Fruit fly (Drosophila melanogaster) whole organism, embryonic: ENCODE data around the gene CG9839.
A peak's percentile ranks its signal among the peaks of the same experiment; 100 is the strongest.

Source experiments
- C15 ChIP-seq: fragments of 200-800 bp; sonication (Bioruptor generic); IDR thresholded peaks from 3 replicates; pipeline ENCODE4 v1.3.6; 2022; ENCODE audit warnings: missing biosample characterization, missing genetic modification characterization
- CG12155 ChIP-seq: fragments of 200-800 bp; sonication (Bioruptor generic); optimal IDR thresholded peaks from 3 replicates; lab custom pipeline; 2016; ENCODE audit warnings: missing biosample characterization, missing genetic modification characterization
- CG1233 ChIP-seq: fragments of 200-800 bp; sonication (Bioruptor generic); optimal IDR thresholded peaks from 4 replicates; lab custom pipeline; 2018; ENCODE audit warnings: missing biosample characterization, mild to moderate bottlenecking, missing genetic modification characterization
- CG12659 ChIP-seq: fragments of 200-800 bp; sonication (Bioruptor generic); optimal IDR thresholded peaks from 3 replicates; lab custom pipeline; 2017; ENCODE audit warnings: mild to moderate bottlenecking, missing biosample characterization, missing genetic modification reagents, missing genetic modification characterization
- CG13424 ChIP-seq: fragments of 200-800 bp; sonication (Bioruptor generic); optimal IDR thresholded peaks from 2 replicates; lab custom pipeline; 2019; ENCODE audit warnings: missing biosample characterization, mild to moderate bottlenecking, missing genetic modification characterization, moderate library complexity
- CG14860 ChIP-seq: fragments of 200-800 bp; sonication (Bioruptor generic); IDR thresholded peaks from 3 replicates; pipeline ENCODE4 v1.3.6; 2022; ENCODE audit warnings: missing biosample characterization, missing genetic modification characterization; ENCODE audit not compliant: partially characterized antibody
- CG17328 ChIP-seq: fragments of 200-800 bp; sonication (Bioruptor generic); IDR thresholded peaks from 2 replicates; pipeline ENCODE4 v1.3.6; 2022; ENCODE audit warnings: missing biosample characterization, missing genetic modification characterization
- CG17912 ChIP-seq: fragments of 200-800 bp; sonication (Bioruptor generic); optimal IDR thresholded peaks from 2 replicates; lab custom pipeline; 2018; ENCODE audit warnings: missing biosample characterization, mild to moderate bottlenecking, missing genetic modification characterization
- CG18599 ChIP-seq: fragments of 200-800 bp; sonication (Bioruptor generic); optimal IDR thresholded peaks from 3 replicates; lab custom pipeline; 2017; ENCODE audit warnings: missing biosample characterization, missing genetic modification characterization, mild to moderate bottlenecking, moderate library complexity, missing genetic modification reagents
- CG2199 ChIP-seq: fragments of 200-800 bp; sonication (Bioruptor generic); IDR thresholded peaks from 3 replicates; pipeline ENCODE4 v1.3.6; 2022; ENCODE audit warnings: missing biosample characterization, missing genetic modification characterization
- CG33213 ChIP-seq: fragments of 200-800 bp; sonication (Bioruptor generic); optimal IDR thresholded peaks from 3 replicates; lab custom pipeline; 2016; ENCODE audit warnings: missing biosample characterization, missing genetic modification characterization
- CG3407 ChIP-seq: fragments of 200-800 bp; sonication (Bioruptor generic); optimal IDR thresholded peaks from 2 replicates; lab custom pipeline; 2018; ENCODE audit warnings: missing biosample characterization, mild to moderate bottlenecking, missing genetic modification characterization
- CG3726 ChIP-seq: fragments of 200-800 bp; sonication (Bioruptor generic); IDR thresholded peaks from 3 replicates; pipeline ENCODE4, ENCODE4 v1.3.6; 2022; ENCODE audit warnings: missing biosample characterization, missing genetic modification characterization
- CG4424 ChIP-seq: fragments of 200-800 bp; sonication (Bioruptor generic); optimal IDR thresholded peaks from 3 replicates; lab custom pipeline; 2016; ENCODE audit warnings: missing biosample characterization, missing genetic modification characterization
- CG4820 ChIP-seq: fragments of 200-800 bp; sonication (Bioruptor generic); optimal IDR thresholded peaks from 3 replicates; lab custom pipeline; 2016; ENCODE audit warnings: missing biosample characterization, missing genetic modification characterization
- CG8290 ChIP-seq, 3 experiments: fragments of 200-800 bp; sonication (Bioruptor generic); optimal IDR thresholded peaks; 2 replicates each; lab custom pipeline; 2016 to 2019; ENCODE audit warnings: missing biosample characterization in 3 of 3, missing genetic modification characterization in 3 of 3, mild to moderate bottlenecking in 2 of 3, moderate library complexity in 1 of 3
- CG8388 ChIP-seq: fragments of 200-800 bp; sonication (Bioruptor generic); optimal IDR thresholded peaks from 2 replicates; lab custom pipeline; 2019; ENCODE audit warnings: missing biosample characterization, mild to moderate bottlenecking, missing genetic modification characterization, moderate library complexity
- CG9437 ChIP-seq: fragments of 200-800 bp; sonication (Bioruptor generic); optimal IDR thresholded peaks from 2 replicates; lab custom pipeline; 2018; ENCODE audit warnings: missing biosample characterization, mild to moderate bottlenecking, missing genetic modification characterization
- CG9817 ChIP-seq: fragments of 200-800 bp; sonication (Bioruptor generic); optimal IDR thresholded peaks from 2 replicates; lab custom pipeline; 2018; ENCODE audit warnings: missing biosample characterization, mild to moderate bottlenecking, missing genetic modification characterization, moderate library complexity
- Dad ChIP-seq: fragments of 200-800 bp; sonication (Bioruptor generic); optimal IDR thresholded peaks from 3 replicates; lab custom pipeline; 2016; ENCODE audit warnings: missing biosample characterization, missing genetic modification characterization
- Dref ChIP-seq: fragments of 200-800 bp; sonication (Bioruptor generic); IDR thresholded peaks from 2 replicates; pipeline ENCODE4 v1.3.6; 2022; ENCODE audit warnings: missing biosample characterization, missing genetic modification characterization
- Fer2 ChIP-seq: fragments of 200-800 bp; sonication (Bioruptor generic); optimal IDR thresholded peaks from 2 replicates; lab custom pipeline; 2018; ENCODE audit warnings: missing biosample characterization, mild to moderate bottlenecking, missing genetic modification characterization, moderate library complexity
- H15 ChIP-seq: fragments of 200-800 bp; sonication (Bioruptor generic); IDR thresholded peaks from 3 replicates; pipeline ENCODE4 v1.3.6; 2022; ENCODE audit warnings: missing biosample characterization, missing genetic modification characterization
- H2.0 ChIP-seq: fragments of 200-800 bp; sonication (Bioruptor generic); IDR thresholded peaks from 2 replicates; pipeline ENCODE4 v1.3.6; 2022; ENCODE audit warnings: missing biosample characterization, missing genetic modification characterization
- HLH54F ChIP-seq: fragments of 200-800 bp; sonication (Bioruptor generic); optimal IDR thresholded peaks from 3 replicates; lab custom pipeline; 2016; ENCODE audit warnings: missing biosample characterization, missing genetic modification characterization
- HmgZ ChIP-seq: fragments of 200-800 bp; sonication (Bioruptor generic); optimal IDR thresholded peaks from 2 replicates; lab custom pipeline; 2018; ENCODE audit warnings: missing biosample characterization, mild to moderate bottlenecking, missing genetic modification characterization
- MBD-R2 ChIP-seq: fragments of 200-800 bp; sonication (Bioruptor generic); IDR thresholded peaks from 2 replicates; pipeline ENCODE4 v1.3.6; 2022; ENCODE audit warnings: missing biosample characterization, missing genetic modification characterization
- Meics ChIP-seq: fragments of 200-800 bp; sonication (Bioruptor generic); optimal IDR thresholded peaks from 2 replicates; lab custom pipeline; 2017; ENCODE audit warnings: missing biosample characterization, mild to moderate bottlenecking, missing genetic modification characterization
- NC2α ChIP-seq: fragments of 200-800 bp; sonication (Bioruptor generic); optimal IDR thresholded peaks from 2 replicates; lab custom pipeline; 2016; ENCODE audit warnings: missing biosample characterization, missing genetic modification characterization
- Nf-YC ChIP-seq: fragments of 200-800 bp; optimal IDR thresholded peaks from 3 replicates; lab custom pipeline; 2019; ENCODE audit warnings: missing biosample characterization, mild to moderate bottlenecking, missing genetic modification characterization, moderate library complexity
- Poxn ChIP-seq: fragments of 200-800 bp; sonication (Bioruptor generic); IDR thresholded peaks from 2 replicates; pipeline ENCODE4 v1.3.6; 2022; ENCODE audit warnings: missing biosample characterization, missing genetic modification characterization
- abd-A ChIP-seq: fragments of 200-800 bp; sonication (Bioruptor generic); optimal IDR thresholded peaks from 3 replicates; lab custom pipeline; 2019; ENCODE audit warnings: missing biosample characterization, mild to moderate bottlenecking, missing genetic modification characterization, moderate library complexity
- amos ChIP-seq: fragments of 200-800 bp; sonication (Bioruptor generic); IDR thresholded peaks from 2 replicates; pipeline ENCODE4 v1.3.6; 2022; ENCODE audit warnings: missing biosample characterization, missing genetic modification characterization; ENCODE audit not compliant: partially characterized antibody
- dan ChIP-seq: fragments of 200-800 bp; sonication (Bioruptor generic); IDR thresholded peaks from 2 replicates; pipeline ENCODE4 v1.3.6; 2022; ENCODE audit warnings: missing biosample characterization, missing genetic modification characterization
- gcm2 ChIP-seq: fragments of 200-800 bp; sonication (Bioruptor generic); optimal IDR thresholded peaks from 2 replicates; lab custom pipeline; 2016; ENCODE audit warnings: missing biosample characterization, missing genetic modification characterization
- hb ChIP-seq: fragments of 200-800 bp; sonication (Bioruptor generic); IDR thresholded peaks from 3 replicates; pipeline ENCODE4 v1.3.6; 2022; ENCODE audit warnings: missing biosample characterization, missing genetic modification characterization; ENCODE audit not compliant: partially characterized antibody
- hkb ChIP-seq, 2 experiments: fragments of 200-800 bp in 1 of 2; fragments of >200 bp in 1 of 2; sonication (Bioruptor generic) in 1 of 2; IDR thresholded peaks in 1 of 2; optimal IDR thresholded peaks in 1 of 2; 2 replicates each; pipeline versions ENCODE4 v1.3.6 to Lab custom; 2017 to 2022; ENCODE audit warnings: missing biosample characterization in 1 of 2, missing genetic modification characterization in 1 of 2
- jigr1 ChIP-seq: fragments of 200-800 bp; sonication (Bioruptor generic); IDR thresholded peaks from 3 replicates; pipeline ENCODE4 v1.3.6; 2022; ENCODE audit warnings: missing biosample characterization, missing genetic modification characterization
- mirr ChIP-seq: fragments of 200-800 bp; sonication (Bioruptor generic); optimal IDR thresholded peaks from 3 replicates; lab custom pipeline; 2018; ENCODE audit warnings: missing biosample characterization, mild to moderate bottlenecking, missing genetic modification characterization
- otp ChIP-seq: fragments of 200-800 bp; sonication (Bioruptor generic); IDR thresholded peaks from 3 replicates; pipeline ENCODE4, ENCODE4 v1.3.6; 2022; ENCODE audit warnings: missing biosample characterization, missing genetic modification characterization
- pum ChIP-seq: fragments of 200-800 bp; sonication (Bioruptor generic); optimal IDR thresholded peaks from 2 replicates; lab custom pipeline; 2016; ENCODE audit warnings: missing biosample characterization, missing genetic modification characterization
- seq ChIP-seq: fragments of 200-800 bp; sonication (Bioruptor generic); IDR thresholded peaks from 2 replicates; pipeline ENCODE4 v1.3.6; 2022; ENCODE audit warnings: missing biosample characterization, missing genetic modification characterization
- shn ChIP-seq: fragments of 200-800 bp; sonication (Bioruptor generic); optimal IDR thresholded peaks from 3 replicates; lab custom pipeline; 2016; ENCODE audit warnings: missing biosample characterization, missing genetic modification characterization
- tin ChIP-seq: fragments of 200-800 bp; sonication (Bioruptor generic); optimal IDR thresholded peaks from 3 replicates; lab custom pipeline; 2016; ENCODE audit warnings: missing biosample characterization, missing genetic modification characterization
- tna ChIP-seq: fragments of 200-800 bp; sonication (Bioruptor generic); IDR thresholded peaks from 2 replicates; pipeline ENCODE4 v1.3.6; 2022; ENCODE audit warnings: missing biosample characterization, missing genetic modification characterization; ENCODE audit not compliant: partially characterized antibody
- toy ChIP-seq: fragments of 200-800 bp; sonication (Bioruptor generic); IDR thresholded peaks from 2 replicates; pipeline ENCODE4 v1.3.6; 2022; ENCODE audit warnings: missing biosample characterization, missing genetic modification characterization
- unpg ChIP-seq: fragments of 200-800 bp; sonication (Bioruptor generic); optimal IDR thresholded peaks from 3 replicates; lab custom pipeline; 2018; ENCODE audit warnings: missing biosample characterization, mild to moderate bottlenecking, missing genetic modification characterization, moderate library complexity
- vfl ChIP-seq: fragments of 200-800 bp; sonication (Bioruptor generic); optimal IDR thresholded peaks from 2 replicates; lab custom pipeline; 2016; ENCODE audit warnings: missing biosample characterization, missing genetic modification characterization
- vnd ChIP-seq: fragments of 200-800 bp; sonication (Bioruptor generic); IDR thresholded peaks from 3 replicates; pipeline ENCODE4 v1.3.6; 2022; ENCODE audit warnings: missing biosample characterization, missing genetic modification characterization; ENCODE audit not compliant: partially characterized antibody

CG9839 gene

DNA sequence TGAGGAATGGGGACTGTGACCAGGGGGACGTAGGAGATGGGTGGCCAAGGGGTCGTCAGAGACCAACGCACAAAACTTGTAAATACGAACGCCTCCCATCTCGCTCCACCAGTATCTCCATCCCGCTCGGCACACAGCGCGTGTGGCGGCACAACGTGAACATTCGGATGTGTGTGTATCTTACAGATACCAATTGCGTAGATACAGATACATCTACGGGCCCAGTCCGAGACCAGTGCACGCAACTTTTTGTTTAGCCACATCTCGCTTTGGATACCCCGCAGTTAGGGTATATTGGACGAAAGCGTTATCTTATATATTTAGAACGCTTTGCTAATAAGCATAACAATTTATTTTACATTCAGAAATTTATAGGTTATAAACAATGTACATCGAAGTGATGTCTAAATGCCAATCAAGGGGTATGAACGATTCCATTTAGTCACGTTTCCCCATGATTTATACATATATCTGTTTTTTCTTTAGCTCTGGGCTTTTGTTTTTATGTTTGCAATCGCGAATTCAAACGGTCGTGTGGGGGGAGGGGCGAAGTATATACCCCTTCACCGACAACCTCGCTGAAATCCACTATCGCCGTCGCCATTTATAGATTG, 5.8 kb upstream of the CG9839 start (continued):
- TF ChIP-seq pum (GFP tag; lab: Kevin White, UChicago): peak; percentile 98
- peak; percentile 97 for TF ChIP-seq jigr1 (GFP tag; lab: Robert Waterston, UW)
- TF ChIP-seq CG4424 (GFP tag; lab: Kevin White, UChicago): peak; percentile 99
- peak; percentile 88 for TF ChIP-seq Nf-YC (tag; lab: Kevin White, UChicago)
- TF ChIP-seq Dref (GFP tag; lab: Robert Waterston, UW): no peak; the same call in 1 of the 2 replicates
- TF ChIP-seq Fer2 (tag; lab: Kevin White, UChicago): peak; percentile 98
- no peak for TF ChIP-seq hkb (optimal IDR thresholded peaks at IDR 0.05; lab: Kevin White, UChicago)
- peak; percentile 99 for TF ChIP-seq hkb (GFP tag; IDR thresholded peaks at IDR 0.05; lab: Robert Waterston, UW)
- peak; percentile 98 for TF ChIP-seq gcm2 (GFP tag; lab: Kevin White, UChicago)
- TF ChIP-seq amos: no peak; the same call in 1 of the 2 replicates
- TF ChIP-seq Meics (GFP tag; lab: Kevin White, UChicago): peak; percentile 99
- peak; percentile 98 for TF ChIP-seq CG17328 (GFP tag; lab: Robert Waterston, UW)
- peak; percentile 98 for TF ChIP-seq Poxn
- peak; percentile 95 for TF ChIP-seq CG17912 (GFP tag; lab: Kevin White, UChicago)
- TF ChIP-seq CG8388 (GFP tag; lab: Kevin White, UChicago): peak; percentile 97
- peak; percentile 98 for TF ChIP-seq vfl (GFP tag; lab: Kevin White, UChicago)
- peak; percentile 97 for TF ChIP-seq abd-A (tag; lab: Kevin White, UChicago)
- TF ChIP-seq H15: peak; percentile 98
- TF ChIP-seq CG1233 (GFP tag; lab: Kevin White, UChicago): peak; percentile 98
- TF ChIP-seq MBD-R2: peak; percentile 99
- peak; percentile 98 for TF ChIP-seq mirr (GFP tag; lab: Kevin White, UChicago)
- TF ChIP-seq CG3726 (GFP tag; lab: Robert Waterston, UW): peak; percentile 97
- peak; percentile 98 for TF ChIP-seq CG12155 (GFP tag; lab: Kevin White, UChicago)
- peak; percentile 99 for TF ChIP-seq HmgZ (tag; lab: Kevin White, UChicago)
- TF ChIP-seq shn: peak; percentile 97
- TF ChIP-seq HLH54F (GFP tag; lab: Kevin White, UChicago): peak; percentile 99
- peak; percentile 99 for TF ChIP-seq CG18599 (GFP tag; lab: Kevin White, UChicago)
- TF ChIP-seq seq: peak; percentile 99
- peak; percentile 99 for TF ChIP-seq CG33213 (GFP tag; lab: Kevin White, UChicago)
- peak; percentile 97 for TF ChIP-seq toy
- peak; percentile 98 for TF ChIP-seq CG2199
- peak; percentile 98 for TF ChIP-seq NC2α
- no peak for TF ChIP-seq CG14860 (GFP tag; lab: Robert Waterston, UW)
- TF ChIP-seq CG9817 (tag; lab: Kevin White, UChicago): peak; percentile 99
- no peak for TF ChIP-seq dan (GFP tag; lab: Robert Waterston, UW)
- peak; percentile 99 for TF ChIP-seq unpg (GFP tag; lab: Kevin White, UChicago)
- TF ChIP-seq hb (GFP tag; lab: Robert Waterston, UW): no peak
- peak; percentile 95 for TF ChIP-seq CG9437 (GFP tag; lab: Kevin White, UChicago)
- TF ChIP-seq CG13424 (tag; lab: Kevin White, UChicago): peak; percentile 99
- TF ChIP-seq C15 (GFP tag; lab: Robert Waterston, UW): peak; percentile 98
- TF ChIP-seq otp: peak; percentile 99
- TF ChIP-seq CG8290 (GFP tag; optimal IDR thresholded peaks at IDR 0.05; lab: Kevin White, UChicago): peak; percentile 94
- TF ChIP-seq CG8290 (tag; optimal IDR thresholded peaks at IDR 0.05; lab: Kevin White, UChicago): peak; percentile 78 to 100
- TF ChIP-seq vnd (GFP tag; lab: Robert Waterston, UW): no peak
- peak; percentile 98 for TF ChIP-seq CG4820 (GFP tag; lab: Kevin White, UChicago)
- peak; percentile 99 for TF ChIP-seq Dad (GFP tag; lab: Kevin White, UChicago)
- peak; percentile 99 for TF ChIP-seq tin (GFP tag; lab: Kevin White, UChicago)
- TF ChIP-seq tna (GFP tag; lab: Robert Waterston, UW): no peak; the same call in 1 of the 2 replicates
- peak; percentile 99 for TF ChIP-seq H2.0
- peak; percentile 95 for TF ChIP-seq CG3407 (GFP tag; lab: Kevin White, UChicago)
- peak; percentile 99 for TF ChIP-seq CG12659 (GFP tag; lab: Kevin White, UChicago)
